Worm (Caenorhabditis elegans) whole organism, mixed stage, embryonic: ENCODE results near the gene srh-23.

Experiments used
- lsy-2 ChIP-seq: fragments of 150-350 bp; optimal IDR thresholded peaks from 2 replicates; lab custom pipeline; 2014; ENCODE audit warnings: missing biosample characterization, missing genetic modification characterization
- nhr-12 ChIP-seq: fragments of 150-350 bp; optimal IDR thresholded peaks from 2 replicates; lab custom pipeline; 2014; ENCODE audit warnings: missing biosample characterization, missing genetic modification characterization
- pha-4 ChIP-seq: fragments of 150-350 bp; optimal IDR thresholded peaks from 2 replicates; lab custom pipeline; 2018; ENCODE audit warnings: missing biosample characterization, missing genetic modification reagents, missing genetic modification characterization

ce11 chrV:4879251-4879650, 41.7 kb upstream of the srh-23 start, which contains the start of gene T19H12.15:
- TF ChIP-seq nhr-12 (tag; lab: Kevin White, UChicago) (no peak), pha-4 (tag; lab: Kevin White, UChicago) (no peak), lsy-2 (no peak)
